Worm (Caenorhabditis elegans) whole organism, L2 larva: Measurements from ENCODE around the gene srj-40.

Experiments used
- F13H6.1 ChIP-seq: sonication (generic microtip); optimal IDR thresholded peaks from 2 replicates; lab custom pipeline; 2016; ENCODE audit warnings: missing genetic modification characterization, missing compliant biosample characterization
- Y55F3AM.14 ChIP-seq: fragments of 200-800 bp; sonication (Bioruptor generic); optimal IDR thresholded peaks from 2 replicates; lab custom pipeline; 2018; ENCODE audit warnings: mild to moderate bottlenecking, missing genetic modification characterization, missing compliant biosample characterization
- alr-1 ChIP-seq: fragments of 150-350 bp; optimal IDR thresholded peaks from 2 replicates; lab custom pipeline; 2014; ENCODE audit warnings: missing biosample characterization, missing genetic modification characterization
- ama-1 ChIP-seq: fragments of 150-350 bp; optimal IDR thresholded peaks from 2 replicates; lab custom pipeline; 2018; ENCODE audit warnings: inconsistent platforms
- blmp-1 ChIP-seq: sonication (generic microtip); optimal IDR thresholded peaks from 2 replicates; lab custom pipeline; 2017; ENCODE audit warnings: missing genetic modification characterization, mild to moderate bottlenecking, missing compliant biosample characterization, antibody characterized with exemption, moderate library complexity; ENCODE audit not compliant: insufficient read depth
- ceh-82 ChIP-seq: fragments of 150-350 bp; optimal IDR thresholded peaks from 2 replicates; lab custom pipeline; 2014; ENCODE audit warnings: missing biosample characterization, missing genetic modification characterization
- elt-1 ChIP-seq: fragments of 150-350 bp; optimal IDR thresholded peaks from 2 replicates; lab custom pipeline; 2014; ENCODE audit warnings: missing biosample characterization, missing genetic modification characterization
- elt-3 ChIP-seq: sonication (generic microtip); optimal IDR thresholded peaks from 2 replicates; lab custom pipeline; 2017; ENCODE audit warnings: missing biosample characterization, missing genetic modification characterization
- gmeb-1 ChIP-seq: fragments of 150-350 bp; optimal IDR thresholded peaks from 2 replicates; lab custom pipeline; 2014; ENCODE audit warnings: missing biosample characterization, missing genetic modification characterization
- lin-39 ChIP-seq: fragments of 150-350 bp; optimal IDR thresholded peaks from 2 replicates; lab custom pipeline; 2014; ENCODE audit warnings: missing biosample characterization, missing genetic modification reagents, missing genetic modification characterization
- lsy-2 ChIP-seq, 2 experiments: fragments of 150-350 bp in 1 of 2; sonication (generic microtip) in 1 of 2; optimal IDR thresholded peaks; 2 replicates each; lab custom pipeline; 2014 to 2017; ENCODE audit warnings: missing biosample characterization in 2 of 2, missing genetic modification characterization in 2 of 2
- mab-5 ChIP-seq: fragments of 150-350 bp; optimal IDR thresholded peaks from 2 replicates; lab custom pipeline; 2014; ENCODE audit warnings: missing biosample characterization, missing genetic modification characterization
- nhr-10 ChIP-seq: sonication (generic microtip); optimal IDR thresholded peaks from 2 replicates; lab custom pipeline; 2017; ENCODE audit warnings: missing biosample characterization, missing genetic modification characterization
- nhr-12 ChIP-seq: fragments of 150-350 bp; optimal IDR thresholded peaks from 2 replicates; lab custom pipeline; 2014; ENCODE audit warnings: missing biosample characterization, missing genetic modification characterization
- nhr-129 ChIP-seq: fragments of 150-350 bp; optimal IDR thresholded peaks from 2 replicates; lab custom pipeline; 2014; ENCODE audit warnings: missing biosample characterization, missing genetic modification characterization
- nhr-23 ChIP-seq: fragments of 150-350 bp; optimal IDR thresholded peaks from 2 replicates; lab custom pipeline; 2014; ENCODE audit warnings: missing biosample characterization, missing genetic modification reagents, missing genetic modification characterization
- nhr-237 ChIP-seq: fragments of 150-350 bp; optimal IDR thresholded peaks from 2 replicates; lab custom pipeline; 2014; ENCODE audit warnings: missing biosample characterization, missing genetic modification characterization
- nhr-25 ChIP-seq: fragments of 150-350 bp; sonication (generic microtip); optimal IDR thresholded peaks from 3 replicates; lab custom pipeline; 2014; ENCODE audit warnings: missing biosample characterization, missing genetic modification characterization
- nhr-6 ChIP-seq: fragments of 150-350 bp; optimal IDR thresholded peaks from 2 replicates; lab custom pipeline; 2014; ENCODE audit warnings: missing biosample characterization, missing genetic modification characterization
- nhr-77 ChIP-seq: fragments of 150-350 bp; optimal IDR thresholded peaks from 2 replicates; lab custom pipeline; 2014; ENCODE audit warnings: missing biosample characterization, missing genetic modification characterization
- sem-4 ChIP-seq: fragments of 150-350 bp; optimal IDR thresholded peaks from 2 replicates; lab custom pipeline; 2014; ENCODE audit warnings: missing biosample characterization, missing genetic modification reagents, missing genetic modification characterization
- sma-3 ChIP-seq: sonication (generic microtip); optimal IDR thresholded peaks from 2 replicates; lab custom pipeline; 2016; ENCODE audit warnings: missing genetic modification reagents, missing genetic modification characterization, missing compliant biosample characterization
- sma-9 ChIP-seq, 2 experiments: fragments of 150-350 bp in 1 of 2; sonication (generic microtip) in 1 of 2; optimal IDR thresholded peaks; 2 replicates each; lab custom pipeline; 2014 to 2016; ENCODE audit warnings: missing genetic modification characterization in 2 of 2, mild to moderate bottlenecking in 1 of 2, missing biosample characterization in 1 of 2, missing compliant biosample characterization in 1 of 2, missing genetic modification reagents in 1 of 2, moderate library complexity in 1 of 2
- snpc-4 ChIP-seq: fragments of 150-350 bp; optimal IDR thresholded peaks from 2 replicates; lab custom pipeline; 2014; ENCODE audit warnings: missing biosample characterization, missing genetic modification characterization
- unc-55 ChIP-seq: fragments of 150-350 bp; sonication (generic microtip); optimal IDR thresholded peaks from 3 replicates; lab custom pipeline; 2014; ENCODE audit warnings: missing biosample characterization, missing genetic modification reagents, missing genetic modification characterization
- unc-62 ChIP-seq: fragments of 150-350 bp; optimal IDR thresholded peaks from 2 replicates; lab custom pipeline; 2014; ENCODE audit warnings: missing biosample characterization, missing genetic modification reagents, missing genetic modification characterization
- ztf-4 ChIP-seq: fragments of 150-350 bp; optimal IDR thresholded peaks from 2 replicates; lab custom pipeline; 2014; ENCODE audit warnings: missing biosample characterization, missing genetic modification characterization

srj-40 gene

ce11 chrV:4144205-4144604 is 42.5 kb downstream of the srj-40 start, which contains the start of gene Y45G5AL.1:
Gene Y45G5AL.1, plus strand, starts transcription at chrV:4144505.
- TF ChIP-seq ceh-82 (tag; lab: Kevin White, UChicago) (no peak), nhr-23 (tag; lab: Kevin White, UChicago) (no peak), nhr-10 (no peak), nhr-6 (no peak), unc-55 (GFP tag; lab: Kevin White, UChicago) (no peak), nhr-77 (tag; lab: Kevin White, UChicago) (no peak), unc-62 (GFP tag; lab: Kevin White, UChicago) (no peak), sma-9 (GFP tag; optimal IDR thresholded peaks at IDR 0.05; lab: Kevin White, UChicago) (no peak), sma-9 (tag; optimal IDR thresholded peaks at IDR 0.05; lab: Kevin White, UChicago) (no peak), sma-3 (no peak), nhr-12 (tag; lab: Kevin White, UChicago) (no peak), elt-1 (tag; lab: Kevin White, UChicago) (no peak), lsy-2 (tag; optimal IDR thresholded peaks at IDR 0.05; lab: Kevin White, UChicago) (no peak), alr-1 (no peak), F13H6.1 (tag; lab: Kevin White, UChicago) (no peak), lin-39 (tag; lab: Kevin White, UChicago) (no peak), nhr-237 (tag; lab: Kevin White, UChicago) (no peak), nhr-129 (tag; lab: Kevin White, UChicago) (no peak)

DNA sequence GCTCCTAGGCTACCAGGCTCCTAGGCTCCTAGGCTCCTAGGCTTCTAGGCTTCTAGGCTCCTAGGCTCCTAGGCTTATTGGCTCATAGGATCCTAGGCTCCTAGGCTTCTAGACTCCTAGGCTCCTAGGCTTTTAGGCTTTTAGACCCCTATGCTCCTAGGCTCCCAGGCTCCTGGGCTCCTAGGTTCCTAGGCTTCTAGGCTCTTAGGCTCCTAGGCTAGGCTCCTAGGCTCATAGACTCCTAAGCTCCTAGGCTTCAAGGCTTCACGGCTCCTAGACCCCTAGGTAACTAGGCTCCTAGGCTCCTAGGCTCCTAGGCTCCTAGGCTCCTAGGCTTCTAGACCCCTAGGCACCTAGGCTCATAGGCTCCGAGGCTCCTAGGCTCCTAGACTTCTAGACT is 49.7 kb downstream of the srj-40 start:
- TF ChIP-seq snpc-4 (tag; lab: Kevin White, UChicago) (no peak), nhr-77 (tag; lab: Kevin White, UChicago) (no peak), nhr-237 (tag; lab: Kevin White, UChicago) (no peak), Y55F3AM.14 (GFP tag; lab: Kevin White, UChicago) (no peak), nhr-129 (tag; lab: Kevin White, UChicago) (no peak), unc-62 (GFP tag; lab: Kevin White, UChicago) (no peak), nhr-25 (tag; lab: Kevin White, UChicago) (no peak), nhr-10 (no peak), gmeb-1 (no peak), elt-3 (tag; lab: Kevin White, UChicago) (no peak), blmp-1 (tag; lab: Kevin White, UChicago) (no peak), elt-1 (tag; lab: Kevin White, UChicago) (no peak), sma-9 (GFP tag; optimal IDR thresholded peaks at IDR 0.05; lab: Kevin White, UChicago) (no peak), sma-9 (tag; optimal IDR thresholded peaks at IDR 0.05; lab: Kevin White, UChicago) (no peak), ztf-4 (tag; lab: Kevin White, UChicago) (no peak)

DNA sequence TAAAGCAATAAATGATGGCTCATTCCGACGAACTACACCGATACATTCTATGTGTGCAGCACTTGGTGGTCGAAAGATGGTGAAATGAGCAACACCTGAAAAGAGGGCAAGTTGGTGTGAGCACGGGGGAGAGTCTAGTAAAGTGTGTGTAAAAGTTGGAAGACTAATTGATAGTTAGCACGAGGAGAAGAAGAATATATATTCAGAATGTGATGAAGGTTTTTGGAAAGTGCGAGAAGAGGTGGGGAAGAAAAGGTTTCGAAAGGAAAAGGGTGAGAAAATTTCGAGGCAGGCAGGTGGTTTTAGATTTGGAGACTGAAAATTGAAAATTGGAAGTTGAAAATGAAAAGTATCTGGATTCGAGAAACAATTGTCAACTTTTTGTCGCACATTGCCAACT is 50.5 kb downstream of the srj-40 start, which contains the start of gene Y45G5AM.6:
Gene Y45G5AM.6, minus strand, starts transcription at position 101 of the 400 bp plus-strand sequence.
- TF ChIP-seq ztf-4 (tag; lab: Kevin White, UChicago), result no peak
- TF ChIP-seq ama-1 (lab: Kevin White, UChicago), result no peak
- no peak for TF ChIP-seq gmeb-1
- no peak for TF ChIP-seq mab-5 (tag; lab: Kevin White, UChicago)
- no peak for TF ChIP-seq sem-4 (tag; lab: Kevin White, UChicago)
- no peak for TF ChIP-seq snpc-4 (tag; lab: Kevin White, UChicago)
